Fruit fly (Drosophila melanogaster) whole organism, wandering third instar larva: ENCODE measurements around the gene CG4942.

Experiments used
- Abd-B ChIP-seq: fragments of >200 bp; optimal IDR thresholded peaks from 2 replicates; lab custom pipeline; 2017; ENCODE audit warnings: missing biosample characterization, missing genetic modification characterization
- CG32264 ChIP-seq: fragments of 200-800 bp; sonication (Bioruptor generic); optimal IDR thresholded peaks from 2 replicates; lab custom pipeline; 2016; ENCODE audit warnings: missing biosample characterization, missing genetic modification characterization
- CG9705 ChIP-seq: fragments of 200-800 bp; sonication (Bioruptor generic); optimal IDR thresholded peaks from 2 replicates; lab custom pipeline; 2018; ENCODE audit warnings: missing biosample characterization, mild to moderate bottlenecking, missing genetic modification characterization
- CrebA ChIP-seq: fragments of 200-800 bp; sonication (Bioruptor generic); optimal IDR thresholded peaks from 2 replicates; lab custom pipeline; 2016; ENCODE audit warnings: missing biosample characterization, mild to moderate bottlenecking, missing genetic modification characterization, borderline replicate concordance
- Dfd ChIP-seq: fragments of >200 bp; optimal IDR thresholded peaks from 2 replicates; lab custom pipeline; 2017; ENCODE audit warnings: missing biosample characterization, missing genetic modification characterization
- Dif ChIP-seq: fragments of 200-275, 200-300 bp; sonication (Bioruptor generic); optimal IDR thresholded peaks from 2 replicates; lab custom pipeline; 2018; ENCODE audit warnings: missing biosample characterization, missing genetic modification characterization; ENCODE audit not compliant: partially characterized antibody
- GATAd ChIP-seq: sonication (Bioruptor generic); optimal IDR thresholded peaks from 2 replicates; lab custom pipeline; 2016; ENCODE audit warnings: missing biosample characterization, missing genetic modification characterization
- HLH106 ChIP-seq: fragments of 200-800 bp; optimal IDR thresholded peaks from 3 replicates; lab custom pipeline; 2019; ENCODE audit warnings: missing biosample characterization, mild to moderate bottlenecking, missing genetic modification characterization, moderate library complexity
- Hnf4 ChIP-seq: fragments of 200-800 bp; sonication (Bioruptor generic); optimal IDR thresholded peaks from 2 replicates; lab custom pipeline; 2016; ENCODE audit warnings: missing biosample characterization, mild to moderate bottlenecking, missing genetic modification characterization
- Hr78 ChIP-seq: fragments of >200 bp; optimal IDR thresholded peaks from 2 replicates; lab custom pipeline; 2017; ENCODE audit warnings: missing biosample characterization, missing genetic modification characterization
- Hr83 ChIP-seq: fragments of 200-300 bp; sonication (Bioruptor generic); optimal IDR thresholded peaks from 2 replicates; lab custom pipeline; 2016; ENCODE audit warnings: missing biosample characterization, mild to moderate bottlenecking, missing genetic modification characterization, moderate library complexity; ENCODE audit not compliant: poor library complexity, severe bottlenecking
- Jra ChIP-seq: sonication (Bioruptor generic); optimal IDR thresholded peaks from 2 replicates; lab custom pipeline; 2016; ENCODE audit warnings: missing biosample characterization, missing genetic modification characterization
- Mio ChIP-seq: sonication (Bioruptor generic); optimal IDR thresholded peaks from 2 replicates; lab custom pipeline; 2016; ENCODE audit warnings: missing biosample characterization, missing genetic modification characterization
- Myc ChIP-seq: fragments of >200 bp; optimal IDR thresholded peaks from 2 replicates; lab custom pipeline; 2017
- N ChIP-seq: fragments of >200 bp; optimal IDR thresholded peaks from 2 replicates; lab custom pipeline; 2018; ENCODE audit warnings: missing biosample characterization, missing external identifiers, missing genetic modification characterization
- OdsH ChIP-seq: fragments of 200-800 bp; sonication (Bioruptor generic); optimal IDR thresholded peaks from 2 replicates; lab custom pipeline; 2016; ENCODE audit warnings: missing biosample characterization, mild to moderate bottlenecking, missing genetic modification characterization
- Rel ChIP-seq, 2 experiments: fragments of 200-800 bp; sonication (Bioruptor generic) in 1 of 2; optimal IDR thresholded peaks; 2 replicates in 1 of 2; 3 replicates in 1 of 2; lab custom pipeline; 2016 to 2019; ENCODE audit warnings: mild to moderate bottlenecking in 2 of 2, missing biosample characterization in 2 of 2, missing genetic modification characterization in 2 of 2, moderate library complexity in 1 of 2
- Sp1 ChIP-seq: fragments of 200-800 bp; sonication (Bioruptor generic); optimal IDR thresholded peaks from 3 replicates; lab custom pipeline; 2019; ENCODE audit warnings: missing biosample characterization, mild to moderate bottlenecking, missing genetic modification characterization, moderate library complexity
- Vsx2 ChIP-seq: fragments of 200-300, 225-300 bp; sonication (Bioruptor generic); optimal IDR thresholded peaks from 2 replicates; lab custom pipeline; 2018; ENCODE audit warnings: missing biosample characterization, missing genetic modification characterization; ENCODE audit not compliant: partially characterized antibody
- br ChIP-seq: fragments of 200-800 bp; sonication (Bioruptor generic); optimal IDR thresholded peaks from 2 replicates; lab custom pipeline; 2016; ENCODE audit warnings: missing biosample characterization, missing genetic modification characterization
- brk ChIP-seq: fragments of 200-800 bp; sonication (Bioruptor generic); optimal IDR thresholded peaks from 2 replicates; lab custom pipeline; 2016; ENCODE audit warnings: missing biosample characterization, mild to moderate bottlenecking, missing genetic modification characterization
- dl ChIP-seq, 2 experiments: fragments of 175-275, 200-275 bp in 1 of 2; fragments of 200-275 bp in 1 of 2; sonication (Bioruptor generic); optimal IDR thresholded peaks; lab custom pipeline; 2018; ENCODE audit warnings: mild to moderate bottlenecking in 2 of 2, missing biosample characterization in 2 of 2, missing genetic modification characterization in 2 of 2, moderate library complexity in 2 of 2; ENCODE audit not compliant: partially characterized antibody in 2 of 2, insufficient read depth in 1 of 2
- dmrt93B ChIP-seq: fragments of 200-800 bp; sonication (Bioruptor generic); optimal IDR thresholded peaks from 2 replicates; lab custom pipeline; 2018; ENCODE audit warnings: missing biosample characterization, mild to moderate bottlenecking, missing genetic modification characterization
- dsf ChIP-seq: sonication (Bioruptor generic); optimal IDR thresholded peaks from 2 replicates; lab custom pipeline; 2016; ENCODE audit warnings: missing biosample characterization, missing genetic modification characterization, borderline replicate concordance
- ey ChIP-seq: fragments of 200-800 bp; sonication (Bioruptor generic); optimal IDR thresholded peaks from 2 replicates; lab custom pipeline; 2016; ENCODE audit warnings: missing biosample characterization, missing genetic modification characterization
- foxo ChIP-seq, 2 experiments: fragments of 200-800 bp; sonication (Bioruptor generic); optimal IDR thresholded peaks; 2 replicates in 1 of 2; 3 replicates in 1 of 2; lab custom pipeline; 2016 to 2017; ENCODE audit warnings: missing biosample characterization in 2 of 2, missing genetic modification characterization in 2 of 2
- fru ChIP-seq: fragments of 200-800 bp; sonication (Bioruptor generic); optimal IDR thresholded peaks from 3 replicates; lab custom pipeline; 2016; ENCODE audit warnings: missing biosample characterization, mild to moderate bottlenecking, missing genetic modification characterization
- h ChIP-seq: fragments of 200-800 bp; sonication (Bioruptor generic); optimal IDR thresholded peaks from 3 replicates; lab custom pipeline; 2016; ENCODE audit warnings: missing biosample characterization, mild to moderate bottlenecking, missing genetic modification characterization
- jim ChIP-seq: fragments of 175-275, 200-325 bp; sonication (Bioruptor generic); optimal IDR thresholded peaks from 2 replicates; lab custom pipeline; 2016; ENCODE audit warnings: missing biosample characterization, mild to moderate bottlenecking, missing genetic modification characterization
- lola ChIP-seq: fragments of >200 bp; optimal IDR thresholded peaks from 2 replicates; lab custom pipeline; 2017; ENCODE audit warnings: missing biosample characterization, missing genetic modification characterization
- pan ChIP-seq: fragments of >200 bp; optimal IDR thresholded peaks from 2 replicates; lab custom pipeline; 2017
- psq ChIP-seq: fragments of 200-800 bp; sonication (Bioruptor generic); optimal IDR thresholded peaks from 3 replicates; lab custom pipeline; 2017; ENCODE audit warnings: missing biosample characterization, mild to moderate bottlenecking, missing genetic modification characterization, moderate library complexity
- rgr ChIP-seq: fragments of 200-800 bp; sonication (Bioruptor generic); optimal IDR thresholded peaks from 3 replicates; lab custom pipeline; 2016; ENCODE audit warnings: missing biosample characterization, mild to moderate bottlenecking, missing genetic modification characterization
- sage ChIP-seq: fragments of 200-800 bp; sonication (Bioruptor generic); optimal IDR thresholded peaks from 2 replicates; lab custom pipeline; 2016; ENCODE audit warnings: missing biosample characterization, mild to moderate bottlenecking, missing genetic modification characterization
- sv ChIP-seq: fragments of 200-800 bp; sonication (Bioruptor generic); optimal IDR thresholded peaks from 3 replicates; lab custom pipeline; 2016; ENCODE audit warnings: missing biosample characterization, missing genetic modification characterization
- tai ChIP-seq: sonication (Bioruptor generic); optimal IDR thresholded peaks from 2 replicates; lab custom pipeline; 2016; ENCODE audit warnings: missing biosample characterization, missing genetic modification characterization
- usp ChIP-seq: fragments of >200 bp; optimal IDR thresholded peaks from 2 replicates; lab custom pipeline; 2017; ENCODE audit warnings: missing biosample characterization, missing genetic modification characterization
- woc ChIP-seq: sonication (Bioruptor generic); optimal IDR thresholded peaks from 2 replicates; lab custom pipeline; 2016; ENCODE audit warnings: missing biosample characterization, mild to moderate bottlenecking, missing genetic modification characterization

CG4942 gene

DNA sequence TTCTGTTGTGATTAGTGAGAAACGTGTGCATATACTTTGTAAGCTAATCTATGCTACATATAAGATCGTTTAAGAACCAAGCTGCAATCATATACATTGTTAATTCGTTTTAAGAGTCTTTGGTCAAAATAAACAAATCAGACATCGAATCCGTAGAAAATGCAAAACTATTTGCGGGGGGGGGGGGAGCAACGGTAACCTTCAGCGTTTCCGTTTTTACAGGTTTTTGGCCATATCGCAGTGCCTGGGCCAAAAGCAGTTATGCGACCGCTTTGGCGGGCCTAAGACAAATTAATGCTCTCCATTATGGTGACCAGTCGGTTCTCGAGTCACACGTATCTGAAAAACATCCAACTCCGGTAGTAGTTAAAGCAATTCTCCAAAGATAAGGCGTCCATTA lies 28.0 kb upstream of the CG4942 start:
- TF ChIP-seq Dfd (peak; percentile 93), CrebA (GFP tag; lab: Kevin White, UChicago) (no peak)

DNA sequence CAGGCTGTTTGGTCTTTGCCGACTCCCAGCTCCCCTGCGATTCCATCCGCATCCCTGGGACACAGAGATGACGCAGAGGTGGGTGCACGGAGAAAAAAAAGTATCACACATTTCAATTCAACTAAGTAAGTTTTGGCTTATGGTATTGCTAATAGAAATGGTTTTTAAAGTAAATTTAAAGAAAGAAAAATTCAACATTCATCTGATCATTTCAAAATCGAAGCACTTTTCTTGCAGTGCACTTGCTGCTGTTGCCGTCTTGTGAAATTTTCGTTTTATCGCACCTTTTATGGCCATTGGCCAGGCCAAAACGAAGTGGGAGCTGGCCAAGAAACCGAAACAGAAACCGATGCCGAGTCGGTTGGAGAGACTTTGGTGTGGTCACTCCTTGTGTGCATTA lies 27.6 kb upstream of the CG4942 start:
- TF ChIP-seq Hr78 (no peak), fru (GFP tag; lab: Kevin White, UChicago) (peak; percentile 88), psq (peak; percentile 64), foxo (GFP tag; optimal IDR thresholded peaks at IDR 0.05; lab: Kevin White, UChicago) (peak in 1 of 2 experiments; percentile 85), Jra (GFP tag; lab: Kevin White, UChicago) (peak; percentile 54), N (GFP tag; lab: Kevin White, UChicago) (no peak), dmrt93B (GFP tag; lab: Kevin White, UChicago) (peak; percentile 59), sage (GFP tag; lab: Kevin White, UChicago) (peak; percentile 41), lola (GFP tag; lab: Kevin White, UChicago) (no peak), CG32264 (peak; percentile 71), GATAd (GFP tag; lab: Kevin White, UChicago) (no peak), sv (GFP tag; lab: Kevin White, UChicago) (no peak), rgr (GFP tag; lab: Kevin White, UChicago) (peak; percentile 69), tai (GFP tag; lab: Kevin White, UChicago) (no peak), CG9705 (peak; percentile 44), Myc (lab: Kevin White, UChicago) (no peak), Dif (no peak), ey (GFP tag; lab: Kevin White, UChicago) (peak; percentile 78), br (GFP tag; lab: Kevin White, UChicago) (peak; percentile 79), Sp1 (peak; percentile 64), dl (GFP tag; optimal IDR thresholded peaks at IDR 0.05; lab: Kevin White, UChicago; ENCODE audit: insufficient read depth in 1 of 2, partially characterized antibody in 2 of 2) (no peak), Abd-B (GFP tag; lab: Kevin White, UChicago) (no peak), OdsH (peak; percentile 81), woc (GFP tag; lab: Kevin White, UChicago) (peak; percentile 69), Dfd (no peak), HLH106 (tag; lab: Kevin White, UChicago) (peak; percentile 79), Vsx2 (GFP tag; lab: Kevin White, UChicago) (no peak), Hnf4 (GFP tag; lab: Kevin White, UChicago) (peak; percentile 63), Hr83 (GFP tag; lab: Kevin White, UChicago) (no peak), Mio (GFP tag; lab: Kevin White, UChicago) (no peak), jim (GFP tag; lab: Kevin White, UChicago) (no peak), brk (GFP tag; lab: Kevin White, UChicago) (peak; percentile 48), Rel (GFP tag; optimal IDR thresholded peaks at IDR 0.05; lab: Kevin White, UChicago) (no peak), Rel (tag; optimal IDR thresholded peaks at IDR 0.05; lab: Kevin White, UChicago) (peak; percentile 5), usp (GFP tag; lab: Kevin White, UChicago) (no peak), dsf (no peak), h (GFP tag; lab: Kevin White, UChicago) (peak; percentile 88), pan (no peak), CrebA (GFP tag; lab: Kevin White, UChicago) (no peak)
- TF ChIP-seq, all 38 proteins: peak for 19

DNA sequence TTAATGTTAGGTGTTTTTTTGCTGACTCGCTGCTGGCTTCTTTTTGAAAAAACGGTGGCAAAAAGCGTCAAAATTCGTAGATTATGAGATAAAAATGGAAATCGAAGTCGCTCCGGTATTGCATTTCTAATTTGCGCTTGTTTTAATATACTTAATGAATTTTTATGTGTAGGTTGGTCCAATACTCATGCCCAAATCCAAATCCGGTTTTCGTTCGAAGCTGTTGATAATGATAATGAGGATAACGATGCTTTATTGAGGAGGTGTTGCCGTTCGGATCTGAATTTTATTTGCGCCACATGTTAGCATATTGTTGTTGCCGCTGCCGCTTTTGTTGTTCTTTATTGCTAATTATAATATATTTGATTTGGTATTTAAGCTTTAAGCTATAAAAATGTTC lies 26.6 kb upstream of the CG4942 start:
- TF ChIP-seq sage (GFP tag; lab: Kevin White, UChicago) (no peak), woc (GFP tag; lab: Kevin White, UChicago) (no peak)
